In genomic region chr3R:19031210-19031609, dm6 we compare ENCODE assay signal across 1 fruit fly cellular context.
TF ChIP-seq lines count a peak whose summit lies in the region.

TSS of gene Prp18 (minus strand) at chr3R:19031271.
TSS of gene CG6013 (plus strand) at chr3R:19031503.

TF ChIP-seq in whole organism, embryonic, 481 proteins besides CTCF, POLR2A, EP300 and RAD21 (continued from another document and continues in another):
- peak; percentile 22 for TF ChIP-seq Spps (tag; optimal IDR thresholded peaks at IDR 0.05; lab: Kevin White, UChicago)
- TF ChIP-seq chm (GFP tag; IDR thresholded peaks at IDR 0.05; lab: Robert Waterston, UW), result no peak
- TF ChIP-seq h (optimal IDR thresholded peaks at IDR 0.05; lab: Kevin White, UChicago), result no peak
- no peak for TF ChIP-seq Sry-δ (GFP tag; optimal IDR thresholded peaks at IDR 0.05; lab: Kevin White, UChicago)
- TF ChIP-seq pzg (GFP tag; optimal IDR thresholded peaks at IDR 0.05; lab: Kevin White, UChicago), result peak; percentile 39
- TF ChIP-seq CG17912 (GFP tag; optimal IDR thresholded peaks at IDR 0.05; lab: Kevin White, UChicago), result no peak
- TF ChIP-seq CG12299 (tag; optimal IDR thresholded peaks at IDR 0.05; lab: Kevin White, UChicago), result peak; percentile 53
- TF ChIP-seq Chrac-16 (GFP tag; optimal IDR thresholded peaks at IDR 0.05; lab: Kevin White, UChicago), result peak; percentile 51
- peak; percentile 97 for TF ChIP-seq CG11696 (GFP tag; IDR thresholded peaks at IDR 0.05; lab: Robert Waterston, UW)
- peak; percentile 69 for TF ChIP-seq CG12104 (GFP tag; optimal IDR thresholded peaks at IDR 0.05; lab: Kevin White, UChicago)
- TF ChIP-seq CG7556 (GFP tag; optimal IDR thresholded peaks at IDR 0.05; lab: Kevin White, UChicago), result peak; percentile 52
- no peak for TF ChIP-seq CG31224 (GFP tag; IDR thresholded peaks at IDR 0.05; lab: Robert Waterston, UW)
- no peak for TF ChIP-seq CG5180 (GFP tag; optimal IDR thresholded peaks at IDR 0.05; lab: Kevin White, UChicago)
- no peak for TF ChIP-seq HHEX (GFP tag; optimal IDR thresholded peaks at IDR 0.05; lab: Kevin White, UChicago)
- no peak for TF ChIP-seq ro (GFP tag; IDR thresholded peaks at IDR 0.05; lab: Robert Waterston, UW)
- TF ChIP-seq CG13296 (GFP tag; optimal IDR thresholded peaks at IDR 0.05; lab: Kevin White, UChicago), result peak; percentile 47
- peak; percentile 56 for TF ChIP-seq HLH3B (GFP tag; IDR thresholded peaks at IDR 0.05; lab: Robert Waterston, UW)
- no peak for TF ChIP-seq hb (GFP tag; IDR thresholded peaks at IDR 0.05; lab: Robert Waterston, UW; ENCODE audit: partially characterized antibody)
- peak; percentile 0 for TF ChIP-seq CG4820 (GFP tag; optimal IDR thresholded peaks at IDR 0.05; lab: Kevin White, UChicago)
- TF ChIP-seq CG4360 (GFP tag; IDR thresholded peaks at IDR 0.05; lab: Robert Waterston, UW), result no peak
- no peak for TF ChIP-seq CG14014 (GFP tag; IDR thresholded peaks at IDR 0.05; lab: Robert Waterston, UW)
- TF ChIP-seq CG12155 (GFP tag; optimal IDR thresholded peaks at IDR 0.05; lab: Kevin White, UChicago), result peak; percentile 46
- peak; percentile 63 for TF ChIP-seq fd3F (GFP tag; optimal IDR thresholded peaks at IDR 0.05; lab: Kevin White, UChicago)
- no peak for TF ChIP-seq zen2 (GFP tag; IDR thresholded peaks at IDR 0.05; lab: Robert Waterston, UW; ENCODE audit: partially characterized antibody)
- TF ChIP-seq CG13123 (GFP tag; optimal IDR thresholded peaks at IDR 0.05; lab: Kevin White, UChicago), result peak; percentile 40
- no peak for TF ChIP-seq Nf-YA (GFP tag; IDR thresholded peaks at IDR 0.05; lab: Robert Waterston, UW)
- TF ChIP-seq sima (GFP tag; optimal IDR thresholded peaks at IDR 0.05; lab: Kevin White, UChicago), result no peak
- TF ChIP-seq unc-4 (GFP tag; IDR thresholded peaks at IDR 0.05; lab: Robert Waterston, UW; ENCODE audit: partially characterized antibody), result no peak
- TF ChIP-seq Eip74EF (GFP tag; optimal IDR thresholded peaks at IDR 0.05; lab: Kevin White, UChicago), result peak in 1 of 2 experiments; percentile 9
- no peak for TF ChIP-seq en (GFP tag; optimal IDR thresholded peaks at IDR 0.05; lab: Kevin White, UChicago)
- TF ChIP-seq cas (GFP tag; IDR thresholded peaks at IDR 0.05; lab: Robert Waterston, UW), result no peak
- TF ChIP-seq kni (GFP tag; optimal IDR thresholded peaks at IDR 0.05; lab: Kevin White, UChicago), result no peak
- no peak for TF ChIP-seq disco-r (GFP tag; optimal IDR thresholded peaks at IDR 0.05; lab: Kevin White, UChicago)
- no peak for TF ChIP-seq CG18011 (GFP tag; optimal IDR thresholded peaks at IDR 0.05; lab: Kevin White, UChicago)
- peak; percentile 63 for TF ChIP-seq CG10147 (GFP tag; optimal IDR thresholded peaks at IDR 0.05; lab: Kevin White, UChicago)
- no peak for TF ChIP-seq HLH4C (GFP tag; IDR thresholded peaks at IDR 0.05; lab: Robert Waterston, UW; ENCODE audit: partially characterized antibody)
- no peak for TF ChIP-seq esg (GFP tag; conservative IDR thresholded peaks at IDR 0.05; lab: Robert Waterston, UW)
- no peak for TF ChIP-seq Hmx (GFP tag; optimal IDR thresholded peaks at IDR 0.05; lab: Kevin White, UChicago)
- TF ChIP-seq emc (GFP tag; optimal IDR thresholded peaks at IDR 0.05; lab: Kevin White, UChicago), result no peak
- peak; percentile 74 for TF ChIP-seq CG10267 (tag; optimal IDR thresholded peaks at IDR 0.05; lab: Kevin White, UChicago)
- no peak for TF ChIP-seq Doc2 (GFP tag; IDR thresholded peaks at IDR 0.05; lab: Robert Waterston, UW)
- TF ChIP-seq klu (GFP tag; IDR thresholded peaks at IDR 0.05; lab: Robert Waterston, UW), result no peak
- peak; percentile 63 for TF ChIP-seq CG30403 (GFP tag; optimal IDR thresholded peaks at IDR 0.05; lab: Kevin White, UChicago)
- TF ChIP-seq gem (tag; optimal IDR thresholded peaks at IDR 0.05; lab: Kevin White, UChicago), result peak; percentile 86
- no peak for TF ChIP-seq CG4854 (GFP tag; optimal IDR thresholded peaks at IDR 0.05; lab: Kevin White, UChicago)
- no peak for TF ChIP-seq CrebB (tag; optimal IDR thresholded peaks at IDR 0.05; lab: Kevin White, UChicago)
- TF ChIP-seq CG12391 (tag; optimal IDR thresholded peaks at IDR 0.05; lab: Kevin White, UChicago), result peak; percentile 85
- TF ChIP-seq CG10959 (GFP tag; IDR thresholded peaks at IDR 0.05; lab: Robert Waterston, UW), result no peak
- peak; percentile 32; the same call in 1 of the 2 replicates for TF ChIP-seq ranshi (GFP tag; IDR thresholded peaks at IDR 0.05; lab: Robert Waterston, UW)
- TF ChIP-seq gro (GFP tag; optimal IDR thresholded peaks at IDR 0.05; lab: Kevin White, UChicago), result no peak
- no peak for TF ChIP-seq CG6791 (GFP tag; IDR thresholded peaks at IDR 0.05; lab: Robert Waterston, UW; ENCODE audit: partially characterized antibody)
- TF ChIP-seq CG2875 (GFP tag; optimal IDR thresholded peaks at IDR 0.05; lab: Kevin White, UChicago), result no peak
- TF ChIP-seq Hr3 (GFP tag; optimal IDR thresholded peaks at IDR 0.05; lab: Kevin White, UChicago), result peak; percentile 63
- peak; percentile 95 for TF ChIP-seq onecut (GFP tag; IDR thresholded peaks at IDR 0.05; lab: Robert Waterston, UW)
- no peak for TF ChIP-seq CG16779 (GFP tag; IDR thresholded peaks at IDR 0.05; lab: Robert Waterston, UW)
- TF ChIP-seq CG14860 (GFP tag; IDR thresholded peaks at IDR 0.05; lab: Robert Waterston, UW; ENCODE audit: partially characterized antibody), result no peak
- no peak for TF ChIP-seq pan (optimal IDR thresholded peaks at IDR 0.05; lab: Kevin White, UChicago)
- TF ChIP-seq pan (GFP tag; optimal IDR thresholded peaks at IDR 0.05 in 1 of 2, IDR thresholded peaks at IDR 0.05 in 1 of 2), result peak in 1 of 2 experiments; percentile 56
- TF ChIP-seq CG9609 (GFP tag; optimal IDR thresholded peaks at IDR 0.05; lab: Kevin White, UChicago), result no peak
- TF ChIP-seq CG2202 (tag; optimal IDR thresholded peaks at IDR 0.05; lab: Kevin White, UChicago), result no peak
- TF ChIP-seq CG7987 (GFP tag; optimal IDR thresholded peaks at IDR 0.05; lab: Kevin White, UChicago), result no peak
- peak; percentile 74 for TF ChIP-seq gsb-n (tag; optimal IDR thresholded peaks at IDR 0.05; lab: Kevin White, UChicago)
- no peak for TF ChIP-seq CG1603 (tag; optimal IDR thresholded peaks at IDR 0.05; lab: Kevin White, UChicago)
- no peak for TF ChIP-seq Usf (GFP tag; optimal IDR thresholded peaks at IDR 0.05; lab: Kevin White, UChicago)
- TF ChIP-seq CG4707 (GFP tag; optimal IDR thresholded peaks at IDR 0.05; lab: Kevin White, UChicago), result no peak
- TF ChIP-seq ssp (GFP tag; IDR thresholded peaks at IDR 0.05; lab: Robert Waterston, UW), result no peak
- TF ChIP-seq Drgx (GFP tag; IDR thresholded peaks at IDR 0.05; lab: Robert Waterston, UW), result no peak
- no peak for TF ChIP-seq CG3407 (GFP tag; optimal IDR thresholded peaks at IDR 0.05; lab: Kevin White, UChicago)
- TF ChIP-seq CG3281 (GFP tag; optimal IDR thresholded peaks at IDR 0.05; lab: Kevin White, UChicago), result no peak
- no peak for TF ChIP-seq CG16815 (GFP tag; optimal IDR thresholded peaks at IDR 0.05; lab: Kevin White, UChicago)
- TF ChIP-seq Ada2b (GFP tag; IDR thresholded peaks at IDR 0.05; lab: Robert Waterston, UW), result peak; percentile 29; the same call in 1 of the 2 replicates
- TF ChIP-seq al (GFP tag; IDR thresholded peaks at IDR 0.05; lab: Robert Waterston, UW), result no peak
- no peak for TF ChIP-seq gt (GFP tag; IDR thresholded peaks at IDR 0.05; lab: Robert Waterston, UW)
- no peak for TF ChIP-seq run (tag; optimal IDR thresholded peaks at IDR 0.05; lab: Kevin White, UChicago)
- no peak for TF ChIP-seq Doc3 (GFP tag; IDR thresholded peaks at IDR 0.05; lab: Robert Waterston, UW; ENCODE audit: partially characterized antibody)
- TF ChIP-seq Hsf (GFP tag; optimal IDR thresholded peaks at IDR 0.05; lab: Kevin White, UChicago), result no peak
- TF ChIP-seq cwo (GFP tag; optimal IDR thresholded peaks at IDR 0.05; lab: Kevin White, UChicago), result peak; percentile 14
- TF ChIP-seq HmgD (GFP tag; optimal IDR thresholded peaks at IDR 0.05; lab: Kevin White, UChicago), result no peak
- no peak for TF ChIP-seq ato (GFP tag; IDR thresholded peaks at IDR 0.05; lab: Robert Waterston, UW; ENCODE audit: partially characterized antibody)
- TF ChIP-seq Hmr (GFP tag; optimal IDR thresholded peaks at IDR 0.05; lab: Kevin White, UChicago), result peak; percentile 44
- no peak for TF ChIP-seq mirr (GFP tag; optimal IDR thresholded peaks at IDR 0.05; lab: Kevin White, UChicago)
- TF ChIP-seq ken (GFP tag; IDR thresholded peaks at IDR 0.05; lab: Robert Waterston, UW), result no peak
- no peak for TF ChIP-seq Tbp (GFP tag; optimal IDR thresholded peaks at IDR 0.05; lab: Kevin White, UChicago)
- TF ChIP-seq psq (GFP tag; optimal IDR thresholded peaks at IDR 0.05; lab: Kevin White, UChicago), result peak; percentile 0
- no peak for TF ChIP-seq repo (GFP tag; optimal IDR thresholded peaks at IDR 0.05; lab: Kevin White, UChicago)
- TF ChIP-seq lilli (GFP tag; optimal IDR thresholded peaks at IDR 0.05; lab: Kevin White, UChicago), result no peak
- TF ChIP-seq CG10654 (GFP tag; optimal IDR thresholded peaks at IDR 0.05; lab: Kevin White, UChicago), result peak; percentile 60
- no peak for TF ChIP-seq CG7745 (tag; optimal IDR thresholded peaks at IDR 0.05; lab: Kevin White, UChicago)
- no peak for TF ChIP-seq CG1832 (GFP tag; optimal IDR thresholded peaks at IDR 0.05; lab: Kevin White, UChicago)
- TF ChIP-seq E2f1 (GFP tag; IDR thresholded peaks at IDR 0.05; lab: Robert Waterston, UW), result peak; percentile 50
- no peak for TF ChIP-seq ttk (GFP tag; IDR thresholded peaks at IDR 0.05; lab: Robert Waterston, UW)
- TF ChIP-seq CG17568 (GFP tag; optimal IDR thresholded peaks at IDR 0.05; lab: Kevin White, UChicago), result no peak
- no peak for TF ChIP-seq HLHmδ (GFP tag; optimal IDR thresholded peaks at IDR 0.05; lab: Kevin White, UChicago)
- TF ChIP-seq CG15696 (tag; optimal IDR thresholded peaks at IDR 0.05; lab: Kevin White, UChicago), result peak; percentile 76
- peak; percentile 36; the same call in 1 of the 2 replicates for TF ChIP-seq lmd (GFP tag; IDR thresholded peaks at IDR 0.05; lab: Robert Waterston, UW)
- no peak for TF ChIP-seq her (GFP tag; optimal IDR thresholded peaks at IDR 0.05; lab: Kevin White, UChicago)
- no peak for TF ChIP-seq Bteb2 (GFP tag; optimal IDR thresholded peaks at IDR 0.05; lab: Kevin White, UChicago)
- TF ChIP-seq CG10543 (GFP tag; optimal IDR thresholded peaks at IDR 0.05; lab: Kevin White, UChicago), result peak; percentile 23
- no peak for TF ChIP-seq prd (optimal IDR thresholded peaks at IDR 0.05; lab: Kevin White, UChicago)
- peak; percentile 40; the same call in 1 of the 3 replicates for TF ChIP-seq prd (GFP tag; IDR thresholded peaks at IDR 0.05; lab: Robert Waterston, UW)
- TF ChIP-seq BtbVII (GFP tag; optimal IDR thresholded peaks at IDR 0.05; lab: Kevin White, UChicago), result peak; percentile 5
- peak; percentile 30 for TF ChIP-seq CG18764 (GFP tag; optimal IDR thresholded peaks at IDR 0.05; lab: Kevin White, UChicago)
- no peak for TF ChIP-seq pros (GFP tag; optimal IDR thresholded peaks at IDR 0.05; lab: Kevin White, UChicago)
- TF ChIP-seq CG8478 (optimal IDR thresholded peaks at IDR 0.05; lab: Kevin White, UChicago), result no peak
- TF ChIP-seq pho (GFP tag; optimal IDR thresholded peaks at IDR 0.05; lab: Kevin White, UChicago), result no peak
- TF ChIP-seq stwl (tag; optimal IDR thresholded peaks at IDR 0.05; lab: Kevin White, UChicago), result peak; percentile 82
- no peak for TF ChIP-seq CG9876 (GFP tag; optimal IDR thresholded peaks at IDR 0.05; lab: Kevin White, UChicago)
- no peak for TF ChIP-seq CG31388 (GFP tag; optimal IDR thresholded peaks at IDR 0.05; lab: Kevin White, UChicago)
- peak; percentile 60 for TF ChIP-seq Meics (GFP tag; optimal IDR thresholded peaks at IDR 0.05; lab: Kevin White, UChicago)
- TF ChIP-seq seq (GFP tag; IDR thresholded peaks at IDR 0.05; lab: Robert Waterston, UW), result no peak
- TF ChIP-seq CG32772 (GFP tag; IDR thresholded peaks at IDR 0.05; lab: Robert Waterston, UW), result 0 out of 2 replicates have a peak, but pooled peaks have one; percentile 47
- no peak for TF ChIP-seq pnt (GFP tag; optimal IDR thresholded peaks at IDR 0.05; lab: Kevin White, UChicago)
- peak; percentile 63 for TF ChIP-seq Xbp1 (GFP tag; optimal IDR thresholded peaks at IDR 0.05; lab: Kevin White, UChicago)
- no peak; the same call in 1 of the 2 replicates for TF ChIP-seq sisA (GFP tag; IDR thresholded peaks at IDR 0.05; lab: Robert Waterston, UW)
- no peak for TF ChIP-seq ara (GFP tag; IDR thresholded peaks at IDR 0.05; lab: Robert Waterston, UW)
- no peak for TF ChIP-seq CG10565 (GFP tag; optimal IDR thresholded peaks at IDR 0.05; lab: Kevin White, UChicago)
- peak; percentile 70 for TF ChIP-seq CG33557 (GFP tag; optimal IDR thresholded peaks at IDR 0.05; lab: Kevin White, UChicago)
- TF ChIP-seq Lim3 (GFP tag; IDR thresholded peaks at IDR 0.05; lab: Robert Waterston, UW), result no peak
- peak; percentile 56 for TF ChIP-seq CG12942 (GFP tag; optimal IDR thresholded peaks at IDR 0.05; lab: Kevin White, UChicago)
- no peak for TF ChIP-seq CG14667 (GFP tag; IDR thresholded peaks at IDR 0.05; lab: Robert Waterston, UW)
- TF ChIP-seq YL-1 (GFP tag; optimal IDR thresholded peaks at IDR 0.05; lab: Kevin White, UChicago), result peak; percentile 47
- peak; percentile 66 for TF ChIP-seq nerfin-1 (tag; optimal IDR thresholded peaks at IDR 0.05; lab: Kevin White, UChicago)
- TF ChIP-seq sug (tag; optimal IDR thresholded peaks at IDR 0.05; lab: Kevin White, UChicago), result peak; percentile 53
- peak; percentile 89 for TF ChIP-seq sd (tag; optimal IDR thresholded peaks at IDR 0.05; lab: Kevin White, UChicago)
- TF ChIP-seq CHES-1-like (GFP tag; optimal IDR thresholded peaks at IDR 0.05; lab: Kevin White, UChicago), result no peak
- TF ChIP-seq MTF-1 (GFP tag; optimal IDR thresholded peaks at IDR 0.05; lab: Kevin White, UChicago; ENCODE audit: borderline replicate concordance), result no peak
- no peak for TF ChIP-seq oc (tag; optimal IDR thresholded peaks at IDR 0.05; lab: Kevin White, UChicago)
- TF ChIP-seq ftz-f1 (GFP tag; optimal IDR thresholded peaks at IDR 0.05; lab: Kevin White, UChicago), result no peak
- TF ChIP-seq CG10462 (GFP tag; optimal IDR thresholded peaks at IDR 0.05; lab: Kevin White, UChicago), result peak; percentile 7
- TF ChIP-seq ci (GFP tag; IDR thresholded peaks at IDR 0.05; lab: Robert Waterston, UW), result no peak
- TF ChIP-seq zen (tag; optimal IDR thresholded peaks at IDR 0.05; lab: Kevin White, UChicago), result peak; percentile 42
- no peak for TF ChIP-seq fd102C (GFP tag; optimal IDR thresholded peaks at IDR 0.05; lab: Kevin White, UChicago)
- no peak for TF ChIP-seq Mrtf (GFP tag; IDR thresholded peaks at IDR 0.05; lab: Robert Waterston, UW)
- peak; percentile 60 for TF ChIP-seq CG13775 (GFP tag; optimal IDR thresholded peaks at IDR 0.05; lab: Kevin White, UChicago)
- TF ChIP-seq CG9817 (tag; optimal IDR thresholded peaks at IDR 0.05; lab: Kevin White, UChicago), result peak; percentile 69
- TF ChIP-seq CG11504 (tag; optimal IDR thresholded peaks at IDR 0.05; lab: Kevin White, UChicago), result peak; percentile 81
